Fruit fly (Drosophila melanogaster): ENCODE results near the gene CG13033.

DNA sequence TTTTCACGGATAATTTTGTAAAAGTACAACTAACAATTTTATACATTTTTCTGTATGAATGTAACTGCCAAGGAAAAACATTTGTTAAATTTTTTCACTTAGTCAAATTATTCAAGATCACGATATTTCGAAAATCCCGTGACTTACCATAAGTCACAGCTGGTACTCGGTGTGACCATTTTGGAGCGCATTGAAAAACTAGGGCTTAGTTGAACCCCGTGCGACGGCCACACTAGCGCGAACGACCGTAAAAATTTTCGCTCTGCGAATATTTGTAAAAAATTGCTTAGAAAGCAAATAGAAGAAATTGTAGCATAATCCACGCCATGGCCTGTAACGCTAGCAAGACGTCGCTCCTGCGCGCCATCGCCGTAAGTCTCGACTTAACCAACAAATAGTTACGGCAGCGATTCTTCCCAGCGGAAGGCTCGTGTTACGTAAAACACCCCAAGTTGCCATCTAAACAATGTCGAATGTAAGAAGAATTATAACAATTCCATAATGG lies 38.7 kb upstream of the CG13033 start, which contains the start of gene UQCR-C2:
- TF ChIP-seq spab (GFP tag; optimal IDR thresholded peaks at IDR 0.05): no peak
- no peak for TF ChIP-seq salr (GFP tag; optimal IDR thresholded peaks at IDR 0.05)
- no peak for TF ChIP-seq CG4318 (GFP tag; optimal IDR thresholded peaks at IDR 0.05)
- TF ChIP-seq topi (GFP tag; optimal IDR thresholded peaks at IDR 0.05): peak; percentile 16
- TF ChIP-seq CG8632 (GFP tag; optimal IDR thresholded peaks at IDR 0.05): no peak
- TF ChIP-seq CG6854 (GFP tag; optimal IDR thresholded peaks at IDR 0.05): no peak
- TF ChIP-seq Ets96B (tag; optimal IDR thresholded peaks at IDR 0.05): no peak
- no peak for TF ChIP-seq Eip93F (GFP tag; optimal IDR thresholded peaks at IDR 0.05)
- TF ChIP-seq Hr38 (GFP tag; optimal IDR thresholded peaks at IDR 0.05): no peak
- TF ChIP-seq CG3919 (GFP tag; optimal IDR thresholded peaks at IDR 0.05): no peak
- no peak for TF ChIP-seq CG6808 (GFP tag; optimal IDR thresholded peaks at IDR 0.05)

All from whole organism, prepupa.